Worm (Caenorhabditis elegans): ENCODE measurements around the gene exc-9.

DNA sequence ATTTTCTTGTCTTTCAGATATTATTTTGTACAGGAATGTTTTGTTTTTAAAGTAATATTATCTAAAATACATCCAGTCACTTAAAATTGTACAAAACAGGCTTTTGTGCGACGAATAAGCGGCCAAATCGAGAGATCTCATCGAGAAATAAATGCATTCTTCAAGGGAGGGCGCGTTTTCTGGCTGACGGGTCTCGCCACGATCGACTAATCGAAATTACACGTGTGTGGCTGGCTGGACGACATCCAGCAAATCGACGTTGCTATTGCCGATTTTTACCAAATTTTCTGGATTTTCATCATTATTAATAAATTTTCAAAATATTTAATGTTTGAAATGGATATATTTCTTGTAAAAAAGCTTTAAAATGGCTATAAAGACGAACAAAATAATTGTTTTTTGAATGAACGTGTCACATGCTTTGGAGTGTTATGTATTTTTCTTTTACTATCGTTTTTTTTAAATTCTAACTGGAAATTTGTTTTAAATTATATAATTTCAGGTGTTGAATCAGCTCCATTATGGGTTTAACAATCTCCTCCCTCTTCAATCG is 41.3 kb upstream of the exc-9 start, which contains the start of gene arf-5:
- TF ChIP-seq pqm-1 (tag; optimal IDR thresholded peaks at IDR 0.05) (no peak), hlh-15 (tag; optimal IDR thresholded peaks at IDR 0.05) (no peak), elt-2 (tag; optimal IDR thresholded peaks at IDR 0.05) (no peak), ahr-1 (tag; optimal IDR thresholded peaks at IDR 0.05) (no peak), ceh-45 (GFP tag; IDR thresholded peaks at IDR 0.05) (no peak), lin-11 (tag; optimal IDR thresholded peaks at IDR 0.05) (no peak)

Measured in whole organism, late embryonic.